Fruit fly (Drosophila melanogaster) whole organism, embryonic: ENCODE measurements around the gene E23.
A peak's percentile ranks its signal among the peaks of the same experiment; 100 is the strongest.

Experiments
- Adf1 ChIP-seq: fragments of 200-800 bp; sonication (Bioruptor generic); IDR thresholded peaks from 2 replicates; pipeline ENCODE4 v1.3.6; 2022; ENCODE audit warnings: missing biosample characterization, missing genetic modification characterization
- Asciz ChIP-seq: fragments of 200-800 bp; sonication (Bioruptor generic); optimal IDR thresholded peaks from 2 replicates; lab custom pipeline; 2017; ENCODE audit warnings: missing biosample characterization, mild to moderate bottlenecking, missing genetic modification characterization, missing genetic modification reagents
- Atf3 ChIP-seq: fragments of 200-800 bp; sonication (Bioruptor generic); optimal IDR thresholded peaks from 3 replicates; lab custom pipeline; 2016; ENCODE audit warnings: missing biosample characterization, missing genetic modification characterization
- Bdp1 ChIP-seq: fragments of 200-800 bp; sonication (Bioruptor generic); optimal IDR thresholded peaks from 3 replicates; lab custom pipeline; 2016; ENCODE audit warnings: missing biosample characterization, missing genetic modification characterization
- CG10543 ChIP-seq: fragments of 200-800 bp; sonication (Bioruptor generic); optimal IDR thresholded peaks from 3 replicates; lab custom pipeline; 2017; ENCODE audit warnings: missing biosample characterization, mild to moderate bottlenecking, missing genetic modification characterization, moderate library complexity
- CG10979 ChIP-seq: fragments of 200-800 bp; sonication (Bioruptor generic); optimal IDR thresholded peaks from 2 replicates; lab custom pipeline; 2018; ENCODE audit warnings: missing biosample characterization, mild to moderate bottlenecking, missing genetic modification characterization, moderate library complexity
- CG11247 ChIP-seq: fragments of 200-800 bp; sonication (Bioruptor generic); IDR thresholded peaks from 2 replicates; pipeline ENCODE4 v1.3.6; 2022; ENCODE audit warnings: missing biosample characterization, missing genetic modification characterization
- CG12744 ChIP-seq: fragments of 200-800 bp; sonication (Bioruptor generic); optimal IDR thresholded peaks from 2 replicates; lab custom pipeline; 2016; ENCODE audit warnings: missing biosample characterization, missing genetic modification characterization
- CG13624 ChIP-seq: fragments of 200-800 bp; sonication (Bioruptor generic); optimal IDR thresholded peaks from 2 replicates; lab custom pipeline; 2016; ENCODE audit warnings: missing biosample characterization, missing genetic modification characterization
- CG14860 ChIP-seq: fragments of 200-800 bp; sonication (Bioruptor generic); IDR thresholded peaks from 3 replicates; pipeline ENCODE4 v1.3.6; 2022; ENCODE audit warnings: missing biosample characterization, missing genetic modification characterization; ENCODE audit not compliant: partially characterized antibody
- CG1602 ChIP-seq: fragments of 200-800 bp; sonication (Bioruptor generic); optimal IDR thresholded peaks from 3 replicates; lab custom pipeline; 2016; ENCODE audit warnings: missing biosample characterization, missing genetic modification characterization
- CG2116 ChIP-seq: fragments of 200-800 bp; sonication (Bioruptor generic); optimal IDR thresholded peaks from 3 replicates; lab custom pipeline; 2018; ENCODE audit warnings: missing biosample characterization, mild to moderate bottlenecking, missing genetic modification characterization
- CG2889 ChIP-seq: fragments of 200-800 bp; sonication (Bioruptor generic); IDR thresholded peaks from 3 replicates; pipeline ENCODE4 v1.3.6; 2022; ENCODE audit warnings: missing biosample characterization, missing genetic modification characterization
- CG31224 ChIP-seq: fragments of 200-800 bp; sonication (Bioruptor generic); IDR thresholded peaks from 2 replicates; pipeline ENCODE4 v1.3.6; 2022; ENCODE audit warnings: missing biosample characterization, missing genetic modification characterization
- CG3281 ChIP-seq: fragments of 200-800 bp; sonication (Bioruptor generic); optimal IDR thresholded peaks from 3 replicates; lab custom pipeline; 2017; ENCODE audit warnings: missing biosample characterization, mild to moderate bottlenecking, missing genetic modification characterization
- CG3726 ChIP-seq: fragments of 200-800 bp; sonication (Bioruptor generic); IDR thresholded peaks from 3 replicates; pipeline ENCODE4, ENCODE4 v1.3.6; 2022; ENCODE audit warnings: missing biosample characterization, missing genetic modification characterization
- CG4360 ChIP-seq: fragments of 200-800 bp; sonication (Bioruptor generic); IDR thresholded peaks from 2 replicates; pipeline ENCODE4 v1.3.6; 2022; ENCODE audit warnings: missing biosample characterization, missing genetic modification characterization
- CG43689 ChIP-seq: fragments of 200-800 bp; sonication (Bioruptor generic); IDR thresholded peaks from 2 replicates; pipeline ENCODE4 v1.3.6; 2022; ENCODE audit warnings: missing biosample characterization, missing genetic modification characterization
- CG4424 ChIP-seq: fragments of 200-800 bp; sonication (Bioruptor generic); optimal IDR thresholded peaks from 3 replicates; lab custom pipeline; 2016; ENCODE audit warnings: missing biosample characterization, missing genetic modification characterization
- CG6689 ChIP-seq: fragments of 200-800 bp; sonication (Bioruptor generic); IDR thresholded peaks from 2 replicates; pipeline ENCODE4 v1.3.6; 2022; ENCODE audit warnings: missing biosample characterization, missing genetic modification characterization
- CG7271 ChIP-seq: fragments of 200-800 bp; sonication (Bioruptor generic); optimal IDR thresholded peaks from 2 replicates; lab custom pipeline; 2018; ENCODE audit warnings: missing biosample characterization, mild to moderate bottlenecking, missing genetic modification characterization, moderate library complexity
- CG7372 ChIP-seq: fragments of 200-800 bp; sonication (Bioruptor generic); IDR thresholded peaks from 2 replicates; pipeline ENCODE4 v1.3.6; 2022; ENCODE audit warnings: missing biosample characterization, missing genetic modification characterization
- CG8478 ChIP-seq: fragments of >200 bp; optimal IDR thresholded peaks from 2 replicates; lab custom pipeline; 2018
- CG8765 ChIP-seq: fragments of 200-800 bp; sonication (Bioruptor generic); IDR thresholded peaks from 2 replicates; pipeline ENCODE4 v1.3.6; 2022; ENCODE audit warnings: missing biosample characterization, missing genetic modification characterization
- Dref ChIP-seq: fragments of 200-800 bp; sonication (Bioruptor generic); IDR thresholded peaks from 2 replicates; pipeline ENCODE4 v1.3.6; 2022; ENCODE audit warnings: missing biosample characterization, missing genetic modification characterization
- H2.0 ChIP-seq: fragments of 200-800 bp; sonication (Bioruptor generic); IDR thresholded peaks from 2 replicates; pipeline ENCODE4 v1.3.6; 2022; ENCODE audit warnings: missing biosample characterization, missing genetic modification characterization
- HHEX ChIP-seq: fragments of 200-800 bp; sonication (Bioruptor generic); optimal IDR thresholded peaks from 3 replicates; lab custom pipeline; 2017; ENCODE audit warnings: missing biosample characterization, mild to moderate bottlenecking, missing genetic modification characterization, missing genetic modification reagents
- HmgZ ChIP-seq: fragments of 200-800 bp; sonication (Bioruptor generic); optimal IDR thresholded peaks from 2 replicates; lab custom pipeline; 2018; ENCODE audit warnings: missing biosample characterization, mild to moderate bottlenecking, missing genetic modification characterization
- Myb ChIP-seq: fragments of 200-800 bp; sonication (Bioruptor generic); optimal IDR thresholded peaks from 2 replicates; lab custom pipeline; 2016; ENCODE audit warnings: missing biosample characterization, missing genetic modification characterization
- Vsx1 ChIP-seq: fragments of 200-800 bp; sonication (Bioruptor generic); optimal IDR thresholded peaks from 2 replicates; lab custom pipeline; 2017; ENCODE audit warnings: missing biosample characterization, mild to moderate bottlenecking, missing genetic modification characterization, missing genetic modification reagents
- YL-1 ChIP-seq: fragments of 200-800 bp; sonication (Bioruptor generic); optimal IDR thresholded peaks from 3 replicates; lab custom pipeline; 2017; ENCODE audit warnings: missing biosample characterization, mild to moderate bottlenecking, missing genetic modification characterization
- da ChIP-seq: fragments of 200-800 bp; sonication (Bioruptor generic); optimal IDR thresholded peaks from 2 replicates; lab custom pipeline; 2016; ENCODE audit warnings: missing biosample characterization, missing genetic modification characterization
- emc ChIP-seq: fragments of 200-800 bp; sonication (Bioruptor generic); optimal IDR thresholded peaks from 2 replicates; lab custom pipeline; 2016; ENCODE audit warnings: missing biosample characterization, missing genetic modification characterization
- ftz-f1 ChIP-seq: fragments of 200-800 bp; sonication (Bioruptor generic); optimal IDR thresholded peaks from 2 replicates; lab custom pipeline; 2016; ENCODE audit warnings: missing biosample characterization, missing genetic modification characterization
- grn ChIP-seq: fragments of 200-800 bp; sonication (Bioruptor generic); optimal IDR thresholded peaks from 3 replicates; lab custom pipeline; 2017; ENCODE audit warnings: missing biosample characterization, missing genetic modification characterization
- gro ChIP-seq: fragments of 200-800 bp; sonication (Bioruptor generic); optimal IDR thresholded peaks from 2 replicates; lab custom pipeline; 2016; ENCODE audit warnings: missing biosample characterization, missing genetic modification characterization
- ind ChIP-seq: fragments of 200-800 bp; sonication (Bioruptor generic); optimal IDR thresholded peaks from 3 replicates; lab custom pipeline; 2016; ENCODE audit warnings: missing biosample characterization, missing genetic modification characterization
- jumu ChIP-seq: fragments of 200-800 bp; sonication (Bioruptor generic); optimal IDR thresholded peaks from 3 replicates; lab custom pipeline; 2016; ENCODE audit warnings: missing biosample characterization, missing genetic modification characterization
- mirr ChIP-seq: fragments of 200-800 bp; sonication (Bioruptor generic); optimal IDR thresholded peaks from 3 replicates; lab custom pipeline; 2018; ENCODE audit warnings: missing biosample characterization, mild to moderate bottlenecking, missing genetic modification characterization
- mld ChIP-seq: fragments of 200-800 bp; sonication (Bioruptor generic); IDR thresholded peaks from 3 replicates; pipeline ENCODE4 v1.3.6; 2022; ENCODE audit warnings: missing biosample characterization, missing genetic modification characterization; ENCODE audit not compliant: partially characterized antibody
- nerfin-1 ChIP-seq: fragments of 200-800 bp; sonication (Bioruptor generic); optimal IDR thresholded peaks from 3 replicates; lab custom pipeline; 2019; ENCODE audit warnings: missing biosample characterization, mild to moderate bottlenecking, missing genetic modification characterization, moderate library complexity
- otp ChIP-seq: fragments of 200-800 bp; sonication (Bioruptor generic); IDR thresholded peaks from 3 replicates; pipeline ENCODE4, ENCODE4 v1.3.6; 2022; ENCODE audit warnings: missing biosample characterization, missing genetic modification characterization
- sc ChIP-seq, 3 experiments: fragments of >200 bp in 2 of 3; fragments of 200-800 bp in 1 of 3; sonication (Bioruptor generic) in 1 of 3; optimal IDR thresholded peaks; 2 replicates in 2 of 3; 3 replicates in 1 of 3; lab custom pipeline; 2017; ENCODE audit warnings: mild to moderate bottlenecking in 1 of 3, missing biosample characterization in 1 of 3, missing genetic modification characterization in 1 of 3, missing genetic modification reagents in 1 of 3
- schlank ChIP-seq: fragments of 200-800 bp; sonication (Bioruptor generic); optimal IDR thresholded peaks from 2 replicates; lab custom pipeline; 2018; ENCODE audit warnings: missing biosample characterization, mild to moderate bottlenecking, missing genetic modification characterization
- sens-2 ChIP-seq: fragments of 200-800 bp; sonication (Bioruptor generic); IDR thresholded peaks from 2 replicates; pipeline ENCODE4 v1.3.6; 2022; ENCODE audit warnings: missing biosample characterization, missing genetic modification characterization
- sima ChIP-seq: fragments of 200-800 bp; sonication (Bioruptor generic); optimal IDR thresholded peaks from 2 replicates; lab custom pipeline; 2016; ENCODE audit warnings: missing biosample characterization, missing genetic modification characterization
- slp2 ChIP-seq: fragments of 200-800 bp; sonication (Bioruptor generic); optimal IDR thresholded peaks from 2 replicates; lab custom pipeline; 2016; ENCODE audit warnings: missing biosample characterization, missing genetic modification characterization
- vnd ChIP-seq: fragments of 200-800 bp; sonication (Bioruptor generic); IDR thresholded peaks from 3 replicates; pipeline ENCODE4 v1.3.6; 2022; ENCODE audit warnings: missing biosample characterization, missing genetic modification characterization; ENCODE audit not compliant: partially characterized antibody
- wdn ChIP-seq: fragments of 200-800 bp; sonication (Bioruptor generic); IDR thresholded peaks from 2 replicates; pipeline ENCODE4 v1.3.6; 2022; ENCODE audit warnings: missing biosample characterization, missing genetic modification characterization
- zfh1 ChIP-seq: fragments of 200-800 bp; sonication (Bioruptor generic); IDR thresholded peaks from 3 replicates; pipeline ENCODE4 v1.3.6; 2022; ENCODE audit warnings: missing biosample characterization, missing genetic modification characterization

The E23 gene

dm6 chr2L:3338566-3339215 is 15.9 kb downstream of the E23 start (continued):
- TF ChIP-seq HHEX, result peak; percentile 68
- no peak for TF ChIP-seq CG43689 (GFP tag; lab: Robert Waterston, UW)
- peak; percentile 77 for TF ChIP-seq Asciz (GFP tag; lab: Kevin White, UChicago)
- peak; percentile 35 for TF ChIP-seq sima (GFP tag; lab: Kevin White, UChicago)
- TF ChIP-seq Dref, result no peak
- TF ChIP-seq ftz-f1, result no peak
- TF ChIP-seq slp2, result peak; percentile 88
- no peak for TF ChIP-seq emc (GFP tag; lab: Kevin White, UChicago)
- peak; percentile 81; the same call in 2 of the 3 replicates for TF ChIP-seq CG3726
- TF ChIP-seq nerfin-1 (tag; lab: Kevin White, UChicago), result no peak
- TF ChIP-seq otp, result peak; percentile 85
- peak; percentile 85 for TF ChIP-seq CG6689 (GFP tag; lab: Robert Waterston, UW)
- peak; percentile 62 for TF ChIP-seq CG11247 (GFP tag; lab: Robert Waterston, UW)
- TF ChIP-seq da, result peak; percentile 10
- TF ChIP-seq CG2889 (GFP tag; lab: Robert Waterston, UW), result peak; percentile 33; the same call in 1 of the 3 replicates
- no peak for TF ChIP-seq sc (optimal IDR thresholded peaks at IDR 0.05; lab: Kevin White, UChicago)
- peak; percentile 90 for TF ChIP-seq sc (GFP tag; optimal IDR thresholded peaks at IDR 0.05; lab: Kevin White, UChicago)
- TF ChIP-seq H2.0, result peak; percentile 65
- peak; percentile 54 for TF ChIP-seq Vsx1 (GFP tag; lab: Kevin White, UChicago)
- peak; percentile 39 for TF ChIP-seq CG8478 (lab: Kevin White, UChicago)
- TF ChIP-seq mirr (GFP tag; lab: Kevin White, UChicago), result no peak
- peak; percentile 87 for TF ChIP-seq zfh1 (GFP tag; lab: Robert Waterston, UW)
- TF ChIP-seq CG12744 (GFP tag; lab: Kevin White, UChicago), result peak; percentile 47
- peak; percentile 5 for TF ChIP-seq CG2116 (GFP tag; lab: Kevin White, UChicago)
- no peak; the same call in 1 of the 2 replicates for TF ChIP-seq CG8765 (GFP tag; lab: Robert Waterston, UW)
- TF ChIP-seq CG4424 (GFP tag; lab: Kevin White, UChicago), result peak; percentile 91
- no peak for TF ChIP-seq schlank
- peak; percentile 86 for TF ChIP-seq CG1602 (GFP tag; lab: Kevin White, UChicago)
- no peak for TF ChIP-seq YL-1 (GFP tag; lab: Kevin White, UChicago)
- 0 out of 2 replicates have a peak, but pooled peaks have one; percentile 14 for TF ChIP-seq CG7372
- TF ChIP-seq mld (GFP tag; lab: Robert Waterston, UW), result no peak
- TF ChIP-seq CG13624 (GFP tag; lab: Kevin White, UChicago), result no peak
- peak; percentile 91 for TF ChIP-seq Atf3
- peak; percentile 9 for TF ChIP-seq HmgZ
- no peak for TF ChIP-seq grn (GFP tag; lab: Kevin White, UChicago)
- peak; percentile 54; the same call in 1 of the 2 replicates for TF ChIP-seq CG4360
- no peak for TF ChIP-seq CG14860 (GFP tag; lab: Robert Waterston, UW)
- TF ChIP-seq gro (GFP tag; lab: Kevin White, UChicago), result no peak
- TF ChIP-seq CG31224 (GFP tag; lab: Robert Waterston, UW), result no peak
- peak; percentile 93 for TF ChIP-seq CG10979 (tag; lab: Kevin White, UChicago)
- TF ChIP-seq Bdp1 (GFP tag; lab: Kevin White, UChicago), result peak; percentile 70
- no peak for TF ChIP-seq Adf1 (GFP tag; lab: Robert Waterston, UW)
- TF ChIP-seq CG7271 (tag; lab: Kevin White, UChicago), result peak; percentile 7
- TF ChIP-seq wdn (GFP tag; lab: Robert Waterston, UW), result peak; percentile 30; the same call in 1 of the 2 replicates
- TF ChIP-seq Myb (GFP tag; lab: Kevin White, UChicago), result peak; percentile 53
- no peak for TF ChIP-seq vnd (GFP tag; lab: Robert Waterston, UW)
- TF ChIP-seq sens-2 (GFP tag; lab: Robert Waterston, UW), result peak; percentile 42; the same call in 1 of the 2 replicates
- no peak for TF ChIP-seq CG3281 (GFP tag; lab: Kevin White, UChicago)
- TF ChIP-seq ind (GFP tag; lab: Kevin White, UChicago), result peak; percentile 78
- no peak for TF ChIP-seq CG10543 (GFP tag; lab: Kevin White, UChicago)
- TF ChIP-seq jumu (GFP tag; lab: Kevin White, UChicago), result peak; percentile 88
